Worm (Caenorhabditis elegans) whole organism, young adult: Measurements from ENCODE around the gene rga-3.

Experiments used
- dpff-1 ChIP-seq: sonication (generic microtip); optimal IDR thresholded peaks from 2 replicates; lab custom pipeline; 2017; ENCODE audit warnings: mild to moderate bottlenecking, missing genetic modification characterization, missing compliant biosample characterization
- hrde-1 ChIP-seq: sonication (generic microtip); optimal IDR thresholded peaks from 2 replicates; lab custom pipeline; 2016; ENCODE audit warnings: missing genetic modification characterization, mild to moderate bottlenecking, missing compliant biosample characterization, moderate library complexity, missing genotype, missing genetic modification reagents, borderline replicate concordance
- let-526 ChIP-seq: fragments of 200-800 bp; sonication (Bioruptor generic); IDR thresholded peaks from 2 replicates; pipeline ENCODE4 v1.3.6; 2022; ENCODE audit warnings: missing genetic modification reagents, missing genetic modification characterization, missing compliant biosample characterization
- mcd-1 ChIP-seq: fragments of 200-800 bp; sonication (Bioruptor generic); IDR thresholded peaks from 2 replicates; pipeline ENCODE4 v1.3.6; 2022; ENCODE audit warnings: missing genetic modification reagents, missing genetic modification characterization, missing compliant biosample characterization
- nhr-80 ChIP-seq: sonication (generic microtip); optimal IDR thresholded peaks from 2 replicates; lab custom pipeline; 2016; ENCODE audit warnings: missing genetic modification characterization, missing compliant biosample characterization
- rcor-1 ChIP-seq: fragments of 200-800 bp; sonication (Bioruptor generic); IDR thresholded peaks from 2 replicates; pipeline ENCODE4 v1.3.6; 2022; ENCODE audit warnings: missing genetic modification reagents, missing genetic modification characterization, missing compliant biosample characterization
- sdz-38 ChIP-seq: sonication (generic microtip); optimal IDR thresholded peaks from 2 replicates; lab custom pipeline; 2016; ENCODE audit warnings: missing genotype, missing genetic modification characterization, missing compliant biosample characterization
- unc-62 ChIP-seq: fragments of 150-350 bp; optimal IDR thresholded peaks from 2 replicates; lab custom pipeline; 2014; ENCODE audit warnings: missing biosample characterization, missing genetic modification reagents, missing genetic modification characterization
- ztf-3 ChIP-seq: fragments of 200-800 bp; sonication (Bioruptor generic); optimal IDR thresholded peaks from 2 replicates; lab custom pipeline; 2018; ENCODE audit warnings: mild to moderate bottlenecking, missing genetic modification characterization, missing compliant biosample characterization

DNA sequence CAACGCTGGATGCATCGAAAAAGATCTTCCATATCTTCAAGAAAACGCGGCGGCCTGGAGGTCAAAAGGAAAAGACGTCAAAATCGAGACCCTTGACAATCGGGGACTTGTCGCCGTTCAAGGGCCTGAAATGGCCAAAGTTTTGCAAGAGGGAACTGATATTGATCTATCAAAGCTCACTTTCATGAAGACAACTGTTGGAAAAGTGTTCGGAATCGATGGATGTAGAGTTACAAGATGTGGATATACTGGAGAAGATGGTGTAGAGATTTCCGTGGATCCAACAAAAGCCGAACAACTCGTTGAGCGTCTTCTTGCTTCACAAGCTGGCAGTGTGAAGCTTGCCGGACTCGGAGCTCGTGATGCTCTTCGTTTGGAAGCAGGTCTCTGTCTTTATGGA, 4.2 kb upstream of the rga-3 start:
- TF ChIP-seq dpff-1 (tag; lab: Kevin White, UChicago) (no peak), mcd-1 (GFP tag; lab: Robert Waterston, UW) (no peak), unc-62 (GFP tag; lab: Kevin White, UChicago) (no peak), hrde-1 (tag; lab: Kevin White, UChicago) (no peak), let-526 (no peak), ztf-3 (GFP tag; lab: Kevin White, UChicago) (no peak), sdz-38 (tag; lab: Kevin White, UChicago) (no peak), rcor-1 (no peak), nhr-80 (no peak)
